Fruit fly (Drosophila melanogaster): ENCODE measurements around the gene Hex-t1.

DNA sequence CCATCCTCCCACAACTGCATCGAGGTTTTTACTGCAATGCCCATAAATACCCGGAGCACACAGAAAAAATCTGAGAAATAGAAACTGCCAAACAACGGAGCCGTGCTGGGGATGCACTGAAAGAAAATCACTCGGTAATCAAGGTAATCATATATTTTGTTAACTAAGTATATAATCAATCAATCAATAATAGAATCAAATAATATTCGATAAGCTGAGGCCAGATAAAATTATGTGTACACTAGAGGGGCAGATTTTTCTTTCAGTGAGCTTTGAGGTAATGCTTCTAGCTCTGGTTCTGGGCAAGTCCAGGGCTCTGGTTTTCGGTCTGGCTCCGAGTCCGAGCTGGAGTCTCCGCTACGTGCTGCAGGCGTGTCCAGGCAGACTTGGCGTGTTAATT, 29.2 kb downstream of the Hex-t1 start:
- TF ChIP-seq Abd-B (GFP tag; optimal IDR thresholded peaks at IDR 0.05) (no peak), lola (GFP tag; optimal IDR thresholded peaks at IDR 0.05) (no peak), pan (optimal IDR thresholded peaks at IDR 0.05) (no peak), psq (GFP tag; optimal IDR thresholded peaks at IDR 0.05) (no peak), sv (GFP tag; optimal IDR thresholded peaks at IDR 0.05) (no peak), h (GFP tag; optimal IDR thresholded peaks at IDR 0.05) (no peak), CG9705 (GFP tag; optimal IDR thresholded peaks at IDR 0.05) (no peak)

All from whole organism, wandering third instar larva.